Worm (Caenorhabditis elegans) whole organism, young adult: Measurements from ENCODE around the gene rin-1.
"Not testable (repeated sequence)": the region's sequence is repeated elsewhere in the genome, so short reads cannot be mapped to it uniquely, and the experiment has no call there.

Experiments
- C06A6.2 ChIP-seq: fragments of 200-800 bp; sonication (Bioruptor generic); conservative IDR thresholded peaks from 2 replicates; pipeline ENCODE4 v1.3.6; 2022; ENCODE audit warnings: missing genetic modification characterization, missing compliant biosample characterization
- C17E4.6 ChIP-seq: fragments of 200-800 bp; sonication (Bioruptor generic); IDR thresholded peaks from 2 replicates; pipeline ENCODE4 v1.3.6; 2022; ENCODE audit warnings: missing genetic modification reagents, missing genetic modification characterization, missing compliant biosample characterization

DNA sequence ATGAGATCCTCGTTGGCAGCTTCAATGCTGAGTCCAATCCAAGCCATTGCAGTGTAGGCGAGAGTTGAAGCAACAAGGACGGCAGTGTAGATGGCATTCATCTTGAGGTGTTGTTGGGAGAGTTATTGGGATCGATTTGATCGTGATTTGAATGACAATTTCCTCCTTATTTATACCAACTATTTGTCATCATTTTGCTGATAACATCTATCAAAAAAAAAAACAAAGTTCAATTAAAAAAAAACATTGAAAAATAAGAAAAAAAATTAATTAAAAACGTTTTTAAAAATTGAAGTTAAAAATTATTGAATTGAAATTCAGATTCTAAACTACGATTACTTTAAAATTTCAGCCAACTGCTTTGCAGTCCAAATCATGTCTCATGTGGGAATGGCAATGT lies 11.6 kb upstream of the rin-1 start, which contains the start of gene nspa-8:
- TF ChIP-seq C06A6.2, C17E4.6 (GFP tag; lab: Robert Waterston, UW): not testable (repeated sequence)
